Worm (Caenorhabditis elegans) whole organism, midembryonic: ENCODE results near the gene sre-44.

Source experiments
- T22C8.4 ChIP-seq: fragments of 200-800 bp; sonication (Bioruptor generic); IDR thresholded peaks from 2 replicates; pipeline ENCODE4 v1.3.6; 2022; ENCODE audit warnings: missing genetic modification characterization, missing compliant biosample characterization
- cog-1 ChIP-seq: sonication (generic microtip); optimal IDR thresholded peaks from 2 replicates; lab custom pipeline; 2016; ENCODE audit warnings: missing genetic modification characterization, missing compliant biosample characterization
- flt-1 ChIP-seq: fragments of 200-800 bp; sonication (Bioruptor generic); IDR thresholded peaks from 2 replicates; pipeline ENCODE4 v1.3.6; 2022; ENCODE audit warnings: missing genetic modification characterization, missing compliant biosample characterization
- klf-2 ChIP-seq: fragments of 200-800 bp; sonication (Bioruptor generic); conservative IDR thresholded peaks from 2 replicates; pipeline ENCODE4 v1.3.6; 2022; ENCODE audit warnings: missing genetic modification reagents, missing genetic modification characterization, missing compliant biosample characterization
- med-1 ChIP-seq: sonication (generic microtip); optimal IDR thresholded peaks from 2 replicates; lab custom pipeline; 2017; ENCODE audit warnings: missing genetic modification characterization, mild to moderate bottlenecking, missing compliant biosample characterization, antibody characterized with exemption, missing genetic modification reagents; ENCODE audit not compliant: insufficient read depth
- ref-1 ChIP-seq: fragments of 200-800 bp; sonication (Bioruptor generic); conservative IDR thresholded peaks from 2 replicates; pipeline ENCODE4 v1.3.6; 2022; ENCODE audit warnings: missing genetic modification reagents, missing genetic modification characterization, missing compliant biosample characterization
- tab-1 ChIP-seq: fragments of 200-800 bp; sonication (Bioruptor generic); IDR thresholded peaks from 2 replicates; pipeline ENCODE4 v1.3.6; 2022; ENCODE audit warnings: missing genetic modification characterization, missing compliant biosample characterization
- ztf-23 ChIP-seq: fragments of 200-800 bp; sonication (Bioruptor generic); IDR thresholded peaks from 2 replicates; pipeline ENCODE4 v1.3.6; 2022; ENCODE audit warnings: missing genetic modification reagents, missing genetic modification characterization, missing compliant biosample characterization
- ztf-29 ChIP-seq: fragments of 200-800 bp; sonication (Bioruptor generic); IDR thresholded peaks from 2 replicates; pipeline ENCODE4 v1.3.6; 2022; ENCODE audit warnings: missing genetic modification reagents, missing genetic modification characterization, missing compliant biosample characterization

The sre-44 gene

DNA sequence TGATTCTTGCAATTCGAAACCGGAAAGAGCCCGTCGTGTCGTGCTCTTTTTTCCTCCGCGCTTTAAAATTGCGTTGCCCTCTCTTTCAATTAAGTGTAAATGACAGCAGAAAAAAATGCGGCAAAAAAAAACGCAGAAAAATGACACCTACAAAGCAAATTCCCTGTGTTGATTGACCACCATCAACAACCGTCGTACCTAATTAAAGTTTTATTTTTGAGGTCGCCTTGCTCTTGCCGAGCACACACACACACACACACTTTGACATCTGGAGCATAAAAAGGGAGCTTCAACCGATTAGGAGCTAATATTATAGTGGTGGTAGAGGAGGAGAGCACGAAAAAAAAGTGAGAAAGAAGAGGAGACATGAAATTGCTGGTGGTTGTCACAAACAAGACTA is 13.5 kb upstream of the sre-44 start:
- no peak for TF ChIP-seq med-1 (GFP tag; lab: Kevin White, UChicago)
- no peak for TF ChIP-seq ztf-23 (GFP tag; lab: Robert Waterston, UW)
- TF ChIP-seq klf-2 (GFP tag; lab: Robert Waterston, UW) = no peak
- no peak for TF ChIP-seq cog-1
- no peak for TF ChIP-seq T22C8.4 (GFP tag; lab: Robert Waterston, UW)
- no peak for TF ChIP-seq ref-1
- no peak for TF ChIP-seq flt-1 (GFP tag; lab: Robert Waterston, UW)
- TF ChIP-seq tab-1 (GFP tag; lab: Robert Waterston, UW) = no peak
- TF ChIP-seq ztf-29 (GFP tag; lab: Robert Waterston, UW) = no peak

ce11 chrII:13938290-13938689 is 11.1 kb upstream of the sre-44 start:
- TF ChIP-seq T22C8.4 (GFP tag; lab: Robert Waterston, UW) = 0 out of 2 replicates have a peak, but pooled peaks have one; percentile 31
- TF ChIP-seq flt-1 (GFP tag; lab: Robert Waterston, UW) = no peak

DNA sequence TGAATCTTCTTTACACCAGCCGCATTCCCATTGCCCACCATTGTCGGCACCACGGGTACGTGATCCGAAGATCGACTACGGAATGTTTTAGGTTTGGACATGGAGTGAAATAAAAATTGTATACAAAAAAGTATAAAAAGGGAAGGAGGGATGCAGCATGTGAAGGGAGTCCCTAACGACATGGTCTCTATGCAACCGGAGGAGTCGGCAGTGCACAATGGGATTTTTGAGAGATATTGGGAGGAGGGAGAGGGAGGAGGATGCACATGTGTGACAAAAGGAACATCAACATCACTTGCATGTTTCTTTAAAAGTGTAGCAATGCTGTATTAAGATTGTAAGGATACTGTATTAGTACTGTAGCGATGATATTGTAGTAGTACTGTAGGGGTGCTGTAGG is 9.9 kb upstream of the sre-44 start, which contains the start of gene W07G1.1:
TSS of gene W07G1.1 (minus strand) at position 101 of the 400 bp plus-strand sequence.
- TF ChIP-seq klf-2 (GFP tag; lab: Robert Waterston, UW) = no peak
- TF ChIP-seq ref-1 = no peak
- no peak for TF ChIP-seq ztf-29 (GFP tag; lab: Robert Waterston, UW)
- TF ChIP-seq tab-1 (GFP tag; lab: Robert Waterston, UW) = no peak
- TF ChIP-seq flt-1 (GFP tag; lab: Robert Waterston, UW) = no peak
- no peak for TF ChIP-seq cog-1
- TF ChIP-seq T22C8.4 (GFP tag; lab: Robert Waterston, UW) = no peak
- TF ChIP-seq ztf-23 (GFP tag; lab: Robert Waterston, UW) = no peak
- TF ChIP-seq med-1 (GFP tag; lab: Kevin White, UChicago) = no peak

DNA sequence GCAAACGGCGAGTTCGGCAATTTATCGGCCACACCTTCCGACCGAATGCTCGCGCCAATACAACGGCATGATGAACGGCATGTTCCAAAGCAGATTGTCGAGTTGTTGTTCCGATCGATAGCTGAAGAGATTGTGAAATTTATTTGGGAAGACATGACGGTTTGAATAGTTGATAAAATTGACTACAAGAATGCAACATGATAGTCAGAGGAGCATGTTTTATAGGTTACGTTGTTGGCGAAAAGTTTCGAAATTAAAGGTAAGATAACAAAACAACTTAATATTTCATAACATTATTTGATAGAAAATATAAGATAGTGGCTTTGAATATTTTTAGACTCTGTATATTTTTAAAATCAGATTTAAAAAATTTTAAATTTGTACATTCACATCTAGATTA is 3.9 kb upstream of the sre-44 start:
- TF ChIP-seq tab-1 (GFP tag; lab: Robert Waterston, UW) = no peak
- no peak for TF ChIP-seq cog-1
- no peak for TF ChIP-seq ref-1
- TF ChIP-seq ztf-29 (GFP tag; lab: Robert Waterston, UW) = no peak
- no peak for TF ChIP-seq med-1 (GFP tag; lab: Kevin White, UChicago)
- no peak for TF ChIP-seq klf-2 (GFP tag; lab: Robert Waterston, UW)
- no peak for TF ChIP-seq ztf-23 (GFP tag; lab: Robert Waterston, UW)
- no peak for TF ChIP-seq flt-1 (GFP tag; lab: Robert Waterston, UW)
- TF ChIP-seq T22C8.4 (GFP tag; lab: Robert Waterston, UW) = no peak

DNA sequence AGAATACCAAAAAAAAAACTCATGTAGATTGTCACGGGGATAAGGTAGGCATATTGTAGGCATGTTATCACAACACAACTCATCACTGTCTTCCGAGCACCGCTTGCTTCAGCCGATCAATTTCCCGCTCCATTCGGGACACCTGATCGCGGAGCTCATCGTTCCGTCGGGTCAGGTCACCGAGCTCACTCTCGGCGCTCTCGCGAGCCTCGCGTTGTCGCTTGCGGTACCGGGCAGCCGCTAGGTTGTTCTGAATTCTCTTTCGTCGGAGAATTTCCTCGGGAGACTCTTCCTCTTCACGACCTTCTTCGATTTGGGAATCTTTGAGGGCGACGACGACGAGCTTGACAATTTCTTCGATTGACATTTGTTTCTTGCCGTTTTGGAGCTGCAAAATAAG is 2.6 kb downstream of the sre-44 start:
- TF ChIP-seq ztf-23 (GFP tag; lab: Robert Waterston, UW) = no peak
- TF ChIP-seq ref-1 = no peak
- TF ChIP-seq med-1 (GFP tag; lab: Kevin White, UChicago) = no peak
- no peak for TF ChIP-seq klf-2 (GFP tag; lab: Robert Waterston, UW)
- TF ChIP-seq flt-1 (GFP tag; lab: Robert Waterston, UW) = no peak
- no peak for TF ChIP-seq tab-1 (GFP tag; lab: Robert Waterston, UW)
- TF ChIP-seq cog-1 = no peak
- no peak for TF ChIP-seq T22C8.4 (GFP tag; lab: Robert Waterston, UW)
- no peak for TF ChIP-seq ztf-29 (GFP tag; lab: Robert Waterston, UW)

ce11 chrII:13954077-13954476 is 4.7 kb downstream of the sre-44 start:
- no peak for TF ChIP-seq ztf-29 (GFP tag; lab: Robert Waterston, UW)
- TF ChIP-seq ztf-23 (GFP tag; lab: Robert Waterston, UW) = no peak
- TF ChIP-seq ref-1 = no peak
- TF ChIP-seq klf-2 (GFP tag; lab: Robert Waterston, UW) = no peak
- TF ChIP-seq tab-1 (GFP tag; lab: Robert Waterston, UW) = no peak
- no peak for TF ChIP-seq flt-1 (GFP tag; lab: Robert Waterston, UW)
- no peak for TF ChIP-seq cog-1

DNA sequence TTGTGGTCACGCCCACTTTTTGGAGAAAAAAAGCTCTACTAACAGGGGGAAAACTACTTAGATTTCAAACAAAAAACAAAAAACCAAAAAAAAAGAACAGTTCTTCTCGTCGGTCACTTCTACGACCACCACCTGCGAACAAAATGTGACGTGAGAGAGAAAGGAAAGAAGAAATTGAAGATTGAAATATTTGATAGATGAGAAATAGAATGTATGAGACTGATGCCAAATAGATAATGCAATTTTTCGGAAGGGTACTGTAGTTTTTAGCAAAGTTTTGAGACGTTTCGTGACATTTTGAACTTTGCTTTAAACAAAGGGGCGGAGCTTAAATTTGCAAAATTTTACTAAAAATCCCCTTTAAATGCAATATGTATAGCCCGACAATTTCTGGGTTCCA is 5.6 kb downstream of the sre-44 start:
- TF ChIP-seq tab-1 (GFP tag; lab: Robert Waterston, UW) = no peak
- TF ChIP-seq med-1 (GFP tag; lab: Kevin White, UChicago) = no peak
- TF ChIP-seq cog-1 = no peak
- no peak for TF ChIP-seq ref-1
- TF ChIP-seq ztf-23 (GFP tag; lab: Robert Waterston, UW) = no peak
- TF ChIP-seq T22C8.4 (GFP tag; lab: Robert Waterston, UW) = no peak
- no peak for TF ChIP-seq flt-1 (GFP tag; lab: Robert Waterston, UW)
- TF ChIP-seq klf-2 (GFP tag; lab: Robert Waterston, UW) = no peak
- TF ChIP-seq ztf-29 (GFP tag; lab: Robert Waterston, UW) = no peak

DNA sequence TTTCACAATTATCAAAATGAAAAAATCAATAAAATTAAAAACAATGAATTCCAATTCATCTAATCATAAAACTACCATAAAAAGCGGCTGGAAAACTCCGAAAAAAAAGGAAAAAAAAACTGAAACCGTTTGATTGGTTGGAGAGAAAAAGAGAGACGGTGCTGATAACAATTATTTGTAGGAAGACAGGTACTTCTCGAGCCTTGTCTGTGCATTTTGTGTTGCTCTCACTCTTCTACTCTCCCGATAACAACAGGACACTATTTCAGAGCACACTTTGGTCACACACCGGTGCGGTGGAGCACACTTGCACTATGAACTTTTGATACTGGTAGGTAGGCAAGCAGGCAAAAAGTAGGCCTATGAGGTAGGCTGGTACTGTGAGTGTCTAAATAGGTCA is 7.1 kb downstream of the sre-44 start:
- TF ChIP-seq tab-1 (GFP tag; lab: Robert Waterston, UW) = no peak
- no peak for TF ChIP-seq T22C8.4 (GFP tag; lab: Robert Waterston, UW)
- TF ChIP-seq med-1 (GFP tag; lab: Kevin White, UChicago) = no peak
- no peak for TF ChIP-seq flt-1 (GFP tag; lab: Robert Waterston, UW)
- TF ChIP-seq ztf-29 (GFP tag; lab: Robert Waterston, UW) = no peak
- no peak for TF ChIP-seq ref-1

DNA sequence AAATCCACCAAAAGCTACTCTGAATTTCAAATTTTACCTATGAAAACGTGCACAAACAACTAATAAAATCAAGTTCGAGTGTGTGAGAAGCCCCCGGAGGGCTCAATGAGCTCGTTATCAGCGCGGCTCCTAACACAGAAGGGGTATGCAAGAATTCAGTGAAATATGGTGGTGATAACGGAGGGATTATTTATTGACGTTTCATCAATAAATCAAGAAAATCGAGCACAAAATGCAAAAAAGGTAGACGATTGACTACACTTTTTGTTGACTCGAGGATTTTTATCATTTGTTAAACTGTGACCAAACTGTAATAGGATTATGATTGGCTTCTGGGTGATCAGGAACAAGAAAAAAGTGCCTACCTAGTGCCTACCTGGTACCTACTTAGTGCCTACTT is 8.0 kb downstream of the sre-44 start, which contains the start of gene zip-3:
TSS of gene zip-3 (minus strand) at position 21 of the 400 bp plus-strand sequence.
- TF ChIP-seq ref-1 (no peak), klf-2 (GFP tag; lab: Robert Waterston, UW) (no peak), tab-1 (GFP tag; lab: Robert Waterston, UW) (no peak), flt-1 (GFP tag; lab: Robert Waterston, UW) (no peak), T22C8.4 (GFP tag; lab: Robert Waterston, UW) (no peak), ztf-29 (GFP tag; lab: Robert Waterston, UW) (no peak), ztf-23 (GFP tag; lab: Robert Waterston, UW) (no peak), cog-1 (no peak), med-1 (GFP tag; lab: Kevin White, UChicago) (no peak)

DNA sequence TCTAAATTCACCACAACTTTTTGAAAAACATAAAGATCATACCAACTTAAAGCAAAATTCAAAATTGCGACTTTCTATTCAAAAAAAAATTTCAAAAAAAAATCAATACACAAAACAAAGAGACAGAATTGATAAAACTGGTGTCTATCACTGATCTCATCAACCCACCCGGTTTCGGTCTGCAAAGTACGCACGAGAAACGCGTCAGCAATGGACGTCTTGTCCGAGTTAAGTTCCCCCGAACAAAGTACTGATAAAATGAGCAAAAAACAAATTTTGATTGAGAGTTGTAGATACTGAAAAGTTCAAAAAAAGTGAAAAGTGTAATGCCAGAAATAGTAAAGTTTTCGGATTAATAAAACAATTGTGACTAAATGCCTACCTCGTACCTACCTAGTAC is 9.0 kb downstream of the sre-44 start:
- TF ChIP-seq T22C8.4 (GFP tag; lab: Robert Waterston, UW) = no peak
- TF ChIP-seq ztf-29 (GFP tag; lab: Robert Waterston, UW) = no peak
- no peak for TF ChIP-seq klf-2 (GFP tag; lab: Robert Waterston, UW)
